Worm (Caenorhabditis elegans): ENCODE data around the gene plc-2.

ce11 chrV:15182407-15182806 is 10.0 kb upstream of the plc-2 start, which contains the start of gene fbxa-84:
- TF ChIP-seq ces-1 (GFP tag; optimal IDR thresholded peaks at IDR 0.05), result no peak
- no peak for TF ChIP-seq lin-13 (tag; optimal IDR thresholded peaks at IDR 0.05)
- TF ChIP-seq unc-62 (GFP tag; optimal IDR thresholded peaks at IDR 0.05), result no peak
